Fruit fly (Drosophila melanogaster) whole organism, embryonic: ENCODE data around the gene yellow-e2.

Experiments used
- B-H2 ChIP-seq: fragments of 200-800 bp; sonication (Bioruptor generic); optimal IDR thresholded peaks from 2 replicates; lab custom pipeline; 2018; ENCODE audit warnings: missing biosample characterization, mild to moderate bottlenecking, missing genetic modification characterization
- C15 ChIP-seq: fragments of 200-800 bp; sonication (Bioruptor generic); IDR thresholded peaks from 3 replicates; pipeline ENCODE4 v1.3.6; 2022; ENCODE audit warnings: missing biosample characterization, missing genetic modification characterization
- CG10274 ChIP-seq: fragments of 200-800 bp; sonication (Bioruptor generic); optimal IDR thresholded peaks from 3 replicates; lab custom pipeline; 2017; ENCODE audit warnings: missing biosample characterization, mild to moderate bottlenecking, missing genetic modification characterization
- CG10366 ChIP-seq: fragments of 200-800 bp; sonication (Bioruptor generic); IDR thresholded peaks from 2 replicates; pipeline ENCODE4 v1.3.6; 2022; ENCODE audit warnings: missing biosample characterization, missing genetic modification characterization
- CG11085 ChIP-seq: fragments of 200-800 bp; sonication (Bioruptor generic); IDR thresholded peaks from 2 replicates; pipeline ENCODE4 v1.3.6; 2022; ENCODE audit warnings: missing biosample characterization, missing genetic modification characterization
- CG11560 ChIP-seq: fragments of 200-800 bp; sonication (Bioruptor generic); IDR thresholded peaks from 3 replicates; pipeline ENCODE4 v1.3.6; 2022; ENCODE audit warnings: missing biosample characterization, missing genetic modification characterization
- CG1529 ChIP-seq: fragments of 200-800 bp; sonication (Bioruptor generic); optimal IDR thresholded peaks from 3 replicates; lab custom pipeline; 2018; ENCODE audit warnings: missing biosample characterization, missing genetic modification characterization
- CG15696 ChIP-seq: fragments of 200-800 bp; sonication (Bioruptor generic); optimal IDR thresholded peaks from 2 replicates; lab custom pipeline; 2019; ENCODE audit warnings: missing biosample characterization, mild to moderate bottlenecking, missing genetic modification characterization, moderate library complexity
- CG18599 ChIP-seq: fragments of 200-800 bp; sonication (Bioruptor generic); optimal IDR thresholded peaks from 3 replicates; lab custom pipeline; 2017; ENCODE audit warnings: missing biosample characterization, missing genetic modification characterization, mild to moderate bottlenecking, moderate library complexity, missing genetic modification reagents
- CG2199 ChIP-seq: fragments of 200-800 bp; sonication (Bioruptor generic); IDR thresholded peaks from 3 replicates; pipeline ENCODE4 v1.3.6; 2022; ENCODE audit warnings: missing biosample characterization, missing genetic modification characterization
- CG30431 ChIP-seq: fragments of 200-800 bp; sonication (Bioruptor generic); optimal IDR thresholded peaks from 2 replicates; lab custom pipeline; 2017; ENCODE audit warnings: missing biosample characterization, missing genetic modification characterization
- CG3065 ChIP-seq: fragments of 200-800 bp; sonication (Bioruptor generic); optimal IDR thresholded peaks from 2 replicates; lab custom pipeline; 2016; ENCODE audit warnings: missing biosample characterization, missing genetic modification characterization
- CG3163 ChIP-seq: fragments of 200-800 bp; sonication (Bioruptor generic); optimal IDR thresholded peaks from 3 replicates; lab custom pipeline; 2016; ENCODE audit warnings: missing biosample characterization, missing genetic modification characterization
- CG34376 ChIP-seq: fragments of 200-800 bp; sonication (Bioruptor generic); optimal IDR thresholded peaks from 2 replicates; lab custom pipeline; 2018; ENCODE audit warnings: missing biosample characterization, mild to moderate bottlenecking, missing genetic modification characterization
- CG3995 ChIP-seq: fragments of 200-800 bp; sonication (Bioruptor generic); optimal IDR thresholded peaks from 3 replicates; lab custom pipeline; 2016; ENCODE audit warnings: missing biosample characterization, missing genetic modification characterization
- CG5953 ChIP-seq: fragments of 200-800 bp; sonication (Bioruptor generic); IDR thresholded peaks from 2 replicates; pipeline ENCODE4 v1.3.6; 2022; ENCODE audit warnings: missing biosample characterization, missing genetic modification characterization
- CG6683 ChIP-seq: fragments of 200-800 bp; sonication (Bioruptor generic); optimal IDR thresholded peaks from 2 replicates; lab custom pipeline; 2017; ENCODE audit warnings: missing biosample characterization, mild to moderate bottlenecking, missing genetic modification characterization, missing genetic modification reagents
- CG7357 ChIP-seq: fragments of 200-800 bp; sonication (Bioruptor generic); IDR thresholded peaks from 3 replicates; pipeline ENCODE4 v1.3.6; 2022; ENCODE audit warnings: missing biosample characterization, missing genetic modification characterization
- CG7963 ChIP-seq: fragments of 200-800 bp; sonication (Bioruptor generic); IDR thresholded peaks from 3 replicates; pipeline ENCODE4 v1.3.6; 2022; ENCODE audit warnings: missing biosample characterization, missing genetic modification characterization; ENCODE audit not compliant: partially characterized antibody
- CG8478 ChIP-seq: fragments of >200 bp; optimal IDR thresholded peaks from 2 replicates; lab custom pipeline; 2018
- CG9215 ChIP-seq: fragments of 200-800 bp; sonication (Bioruptor generic); IDR thresholded peaks from 2 replicates; pipeline ENCODE4 v1.3.6; 2022; ENCODE audit warnings: missing biosample characterization, missing genetic modification characterization
- CG9932 ChIP-seq: fragments of 200-800 bp; sonication (Bioruptor generic); IDR thresholded peaks from 2 replicates; pipeline ENCODE4 v1.3.6; 2022; ENCODE audit warnings: missing biosample characterization, missing genetic modification characterization
- CHES-1-like ChIP-seq: fragments of 200-800 bp; sonication (Bioruptor generic); optimal IDR thresholded peaks from 2 replicates; lab custom pipeline; 2016; ENCODE audit warnings: missing biosample characterization, missing genetic modification characterization
- Dbx ChIP-seq: fragments of 200-800 bp; sonication (Bioruptor generic); IDR thresholded peaks from 3 replicates; pipeline ENCODE4 v1.3.6; 2022; ENCODE audit warnings: missing biosample characterization, missing genetic modification characterization
- Drgx ChIP-seq: fragments of 200-800 bp; sonication (Bioruptor generic); IDR thresholded peaks from 2 replicates; pipeline ENCODE4 v1.3.6; 2022; ENCODE audit warnings: missing biosample characterization, missing genetic modification characterization
- Elba2 ChIP-seq: fragments of 200-800 bp; sonication (Bioruptor generic); optimal IDR thresholded peaks from 3 replicates; lab custom pipeline; 2016; ENCODE audit warnings: missing biosample characterization, missing genetic modification characterization
- GATAe ChIP-seq: fragments of 200-800 bp; sonication (Bioruptor generic); conservative IDR thresholded peaks from 2 replicates; pipeline ENCODE4 v1.3.6; 2022; ENCODE audit warnings: missing biosample characterization, missing genetic modification characterization
- HHEX ChIP-seq: fragments of 200-800 bp; sonication (Bioruptor generic); optimal IDR thresholded peaks from 3 replicates; lab custom pipeline; 2017; ENCODE audit warnings: missing biosample characterization, mild to moderate bottlenecking, missing genetic modification characterization, missing genetic modification reagents
- HmgZ ChIP-seq: fragments of 200-800 bp; sonication (Bioruptor generic); optimal IDR thresholded peaks from 2 replicates; lab custom pipeline; 2018; ENCODE audit warnings: missing biosample characterization, mild to moderate bottlenecking, missing genetic modification characterization
- MESR4 ChIP-seq: fragments of 200-800 bp; sonication (Bioruptor generic); optimal IDR thresholded peaks from 2 replicates; lab custom pipeline; 2018; ENCODE audit warnings: missing biosample characterization, mild to moderate bottlenecking, missing genetic modification characterization, moderate library complexity
- Mad ChIP-seq: fragments of 200-800 bp; sonication (Bioruptor generic); optimal IDR thresholded peaks from 2 replicates; lab custom pipeline; 2016; ENCODE audit warnings: missing biosample characterization, missing genetic modification characterization
- Nf-YB ChIP-seq: fragments of 200-800 bp; sonication (Bioruptor generic); optimal IDR thresholded peaks from 3 replicates; lab custom pipeline; 2019; ENCODE audit warnings: missing biosample characterization, mild to moderate bottlenecking, missing genetic modification characterization, moderate library complexity
- Oaz ChIP-seq: fragments of 200-800 bp; sonication (Bioruptor generic); IDR thresholded peaks from 2 replicates; pipeline ENCODE4 v1.3.6; 2022; ENCODE audit warnings: missing biosample characterization, missing genetic modification characterization
- Scr ChIP-seq: fragments of 200-800 bp; sonication (Bioruptor generic); IDR thresholded peaks from 2 replicates; pipeline ENCODE4 v1.3.6; 2022; ENCODE audit warnings: missing biosample characterization, missing genetic modification characterization; ENCODE audit not compliant: partially characterized antibody
- Trl ChIP-seq, 3 experiments: fragments of >200 bp in 2 of 3; fragments of 200-800 bp in 1 of 3; sonication (Bioruptor generic) in 1 of 3; optimal IDR thresholded peaks; 2 replicates in 1 of 3; 3 replicates in 2 of 3; lab custom pipeline; 2016 to 2017; ENCODE audit warnings: missing biosample characterization in 1 of 3, missing genetic modification characterization in 1 of 3
- cas ChIP-seq: fragments of 200-800 bp; sonication (Bioruptor generic); IDR thresholded peaks from 2 replicates; pipeline ENCODE4 v1.3.6; 2022; ENCODE audit warnings: missing biosample characterization, missing genetic modification characterization
- croc ChIP-seq: fragments of 200-800 bp; sonication (Bioruptor generic); conservative IDR thresholded peaks from 3 replicates; pipeline ENCODE4 v1.3.6; 2022; ENCODE audit warnings: missing biosample characterization, missing genetic modification characterization
- ems ChIP-seq: fragments of 200-800 bp; sonication (Bioruptor generic); optimal IDR thresholded peaks from 3 replicates; lab custom pipeline; 2016; ENCODE audit warnings: missing biosample characterization, missing genetic modification characterization
- eyg ChIP-seq: fragments of 200-800 bp; sonication (Bioruptor generic); optimal IDR thresholded peaks from 3 replicates; lab custom pipeline; 2016; ENCODE audit warnings: missing biosample characterization, missing genetic modification characterization
- fd3F ChIP-seq: fragments of 200-800 bp; sonication (Bioruptor generic); optimal IDR thresholded peaks from 2 replicates; lab custom pipeline; 2018; ENCODE audit warnings: missing biosample characterization, mild to moderate bottlenecking, missing genetic modification characterization, moderate library complexity
- fu2 ChIP-seq: fragments of 200-800 bp; sonication (Bioruptor generic); optimal IDR thresholded peaks from 2 replicates; lab custom pipeline; 2016; ENCODE audit warnings: missing biosample characterization, missing genetic modification characterization
- gsb-n ChIP-seq: fragments of 200-800 bp; sonication (Bioruptor generic); optimal IDR thresholded peaks from 3 replicates; lab custom pipeline; 2018; ENCODE audit warnings: missing biosample characterization, mild to moderate bottlenecking, missing genetic modification characterization
- hb ChIP-seq: fragments of 200-800 bp; sonication (Bioruptor generic); IDR thresholded peaks from 3 replicates; pipeline ENCODE4 v1.3.6; 2022; ENCODE audit warnings: missing biosample characterization, missing genetic modification characterization; ENCODE audit not compliant: partially characterized antibody
- insv ChIP-seq, 2 experiments: fragments of 200-800 bp; sonication (Bioruptor generic); optimal IDR thresholded peaks; 3 replicates each; lab custom pipeline; 2016 to 2018; ENCODE audit warnings: missing biosample characterization in 2 of 2, missing genetic modification characterization in 2 of 2
- jigr1 ChIP-seq: fragments of 200-800 bp; sonication (Bioruptor generic); IDR thresholded peaks from 3 replicates; pipeline ENCODE4 v1.3.6; 2022; ENCODE audit warnings: missing biosample characterization, missing genetic modification characterization
- mam ChIP-seq: fragments of 200-800 bp; sonication (Bioruptor generic); optimal IDR thresholded peaks from 3 replicates; lab custom pipeline; 2016; ENCODE audit warnings: missing biosample characterization, missing genetic modification characterization
- sd ChIP-seq: fragments of 200-800 bp; sonication (Bioruptor generic); optimal IDR thresholded peaks from 3 replicates; lab custom pipeline; 2018; ENCODE audit warnings: missing biosample characterization, mild to moderate bottlenecking, missing genetic modification characterization, moderate library complexity
- sens ChIP-seq: fragments of 200-800 bp; sonication (Bioruptor generic); peaks from one replicate; lab custom pipeline; 2016; ENCODE audit warnings: missing biosample characterization, missing genetic modification characterization
- so ChIP-seq: fragments of 200-800 bp; sonication (Bioruptor generic); IDR thresholded peaks from 3 replicates; pipeline ENCODE4 v1.3.6; 2022; ENCODE audit warnings: missing biosample characterization, missing genetic modification characterization
- ssp ChIP-seq: fragments of 200-800 bp; sonication (Bioruptor generic); IDR thresholded peaks from 2 replicates; pipeline ENCODE4 v1.3.6; 2022; ENCODE audit warnings: missing biosample characterization, missing genetic modification characterization
- toy ChIP-seq: fragments of 200-800 bp; sonication (Bioruptor generic); IDR thresholded peaks from 2 replicates; pipeline ENCODE4 v1.3.6; 2022; ENCODE audit warnings: missing biosample characterization, missing genetic modification characterization
- usp ChIP-seq: fragments of >200 bp; optimal IDR thresholded peaks from 2 replicates; lab custom pipeline; 2017; ENCODE audit warnings: missing biosample characterization, missing genetic modification characterization
- vfl ChIP-seq: fragments of 200-800 bp; sonication (Bioruptor generic); optimal IDR thresholded peaks from 2 replicates; lab custom pipeline; 2016; ENCODE audit warnings: missing biosample characterization, missing genetic modification characterization

Gene yellow-e2

dm6 chr3R:13441703-13442102 is 34.9 kb upstream of the yellow-e2 start (continued):
- TF ChIP-seq Trl (optimal IDR thresholded peaks at IDR 0.05; lab: Kevin White, UChicago) (no peak), Trl (GFP tag; optimal IDR thresholded peaks at IDR 0.05; lab: Kevin White, UChicago) (no peak), CG30431 (GFP tag; lab: Kevin White, UChicago) (no peak), Drgx (no peak), CG15696 (tag; lab: Kevin White, UChicago) (no peak), CG7357 (no peak), ems (no peak), sd (peak; percentile 31), croc (GFP tag; lab: Robert Waterston, UW) (no peak), eyg (GFP tag; lab: Kevin White, UChicago) (no peak), CG11560 (no peak), CG7963 (GFP tag; lab: Robert Waterston, UW) (no peak), CG9215 (GFP tag; lab: Robert Waterston, UW) (no peak), Scr (GFP tag; lab: Robert Waterston, UW) (no peak), Oaz (GFP tag; lab: Robert Waterston, UW) (no peak), CHES-1-like (no peak), CG3065 (no peak), HHEX (GFP tag; lab: Kevin White, UChicago) (no peak), Nf-YB (peak; percentile 1), toy (no peak), hb (GFP tag; lab: Robert Waterston, UW) (no peak), CG3163 (GFP tag; lab: Kevin White, UChicago) (no peak), Elba2 (GFP tag; lab: Kevin White, UChicago) (no peak), B-H2 (GFP tag; lab: Kevin White, UChicago) (peak; percentile 17), jigr1 (GFP tag; lab: Robert Waterston, UW) (no peak), gsb-n (tag; lab: Kevin White, UChicago) (no peak), so (GFP tag; lab: Robert Waterston, UW) (no peak), CG9932 (GFP tag; lab: Robert Waterston, UW) (no peak), fu2 (no peak), insv (GFP tag; optimal IDR thresholded peaks at IDR 0.05; lab: Kevin White, UChicago) (no peak), vfl (GFP tag; lab: Kevin White, UChicago) (no peak), mam (GFP tag; lab: Kevin White, UChicago) (no peak), MESR4 (GFP tag; lab: Kevin White, UChicago) (no peak), CG10274 (GFP tag; lab: Kevin White, UChicago) (no peak), CG1529 (no peak), CG3995 (GFP tag; lab: Kevin White, UChicago) (no peak), Mad (GFP tag; lab: Kevin White, UChicago) (no peak), GATAe (GFP tag; lab: Robert Waterston, UW) (no peak), CG2199 (GFP tag; lab: Robert Waterston, UW) (no peak), ssp (GFP tag; lab: Robert Waterston, UW) (no peak), CG10366 (GFP tag; lab: Robert Waterston, UW) (no peak), CG8478 (lab: Kevin White, UChicago) (no peak), CG5953 (GFP tag; lab: Robert Waterston, UW) (no peak), usp (GFP tag; lab: Kevin White, UChicago) (no peak), CG11085 (GFP tag; lab: Robert Waterston, UW) (no peak), HmgZ (tag; lab: Kevin White, UChicago) (no peak), CG34376 (no peak), C15 (GFP tag; lab: Robert Waterston, UW) (no peak), CG18599 (GFP tag; lab: Kevin White, UChicago) (peak; percentile 20), sens (GFP tag; lab: Kevin White, UChicago) (no peak), Dbx (GFP tag; lab: Robert Waterston, UW) (no peak), CG6683 (GFP tag; lab: Kevin White, UChicago) (no peak), cas (GFP tag; lab: Robert Waterston, UW) (no peak), fd3F (peak; percentile 28)
